Worm (Caenorhabditis elegans) whole organism, L4 larva: Measurements from ENCODE around the gene hda-5.

ENCODE experiments used
- D1046.2 ChIP-seq: fragments of 200-800 bp; sonication (Bioruptor generic); IDR thresholded peaks from 2 replicates; pipeline ENCODE4 v1.3.6; 2022; ENCODE audit warnings: missing genetic modification characterization, missing compliant biosample characterization
- F26F4.8 ChIP-seq: fragments of 200-800 bp; sonication (Bioruptor generic); conservative IDR thresholded peaks from 2 replicates; pipeline ENCODE4 v1.3.6; 2022; ENCODE audit warnings: missing genetic modification characterization, missing compliant biosample characterization
- F37D6.2 ChIP-seq: sonication (generic microtip); optimal IDR thresholded peaks from 2 replicates; lab custom pipeline; 2016; ENCODE audit warnings: mild to moderate bottlenecking, missing genetic modification characterization, missing compliant biosample characterization
- F44E2.7 ChIP-seq: fragments of 200-800 bp; sonication (Bioruptor generic); IDR thresholded peaks from 2 replicates; pipeline ENCODE4 v2.1.2; 2022; ENCODE audit warnings: missing genetic modification characterization, missing compliant biosample characterization
- Y105C5A.15 ChIP-seq: fragments of 200-800 bp; sonication (Bioruptor generic); IDR thresholded peaks from 2 replicates; pipeline ENCODE4 v1.3.6; 2022; ENCODE audit warnings: missing genetic modification characterization, missing compliant biosample characterization
- Y48G9A.11 ChIP-seq: fragments of 200-800 bp; sonication (Bioruptor generic); IDR thresholded peaks from 2 replicates; pipeline ENCODE4 v1.3.6; 2022; ENCODE audit warnings: missing genetic modification reagents, missing genetic modification characterization, missing compliant biosample characterization
- ZK337.2 ChIP-seq: fragments of 200-800 bp; sonication (Bioruptor generic); IDR thresholded peaks from 2 replicates; pipeline ENCODE4 v1.3.6; 2022; ENCODE audit warnings: missing genetic modification reagents, missing genetic modification characterization, missing compliant biosample characterization
- ZK546.5 ChIP-seq, 2 experiments: sonication (generic microtip); optimal IDR thresholded peaks; 2 replicates each; lab custom pipeline; 2017; ENCODE audit warnings: missing biosample characterization in 2 of 2, missing genetic modification characterization in 2 of 2
- aha-1 ChIP-seq: fragments of 150-350 bp; peaks from one replicate; lab custom pipeline; 2014; ENCODE audit warnings: missing biosample characterization, missing genetic modification characterization
- arid-1 ChIP-seq: fragments of 200-800 bp; sonication (Bioruptor generic); conservative IDR thresholded peaks from 2 replicates; pipeline ENCODE4 v1.3.6; 2022; ENCODE audit warnings: missing genetic modification reagents, missing genetic modification characterization, missing compliant biosample characterization
- attf-4 ChIP-seq: sonication (generic microtip); optimal IDR thresholded peaks from 3 replicates; lab custom pipeline; 2017; ENCODE audit warnings: missing biosample characterization, missing genetic modification characterization
- ceh-82 ChIP-seq: sonication (generic microtip); optimal IDR thresholded peaks from 2 replicates; lab custom pipeline; 2017; ENCODE audit warnings: missing biosample characterization, missing genetic modification characterization
- cey-2 ChIP-seq: sonication (generic microtip); optimal IDR thresholded peaks from 3 replicates; lab custom pipeline; 2017; ENCODE audit warnings: missing genetic modification characterization, mild to moderate bottlenecking, missing compliant biosample characterization, antibody characterized with exemption, borderline replicate concordance; ENCODE audit not compliant: insufficient read depth
- daf-12 ChIP-seq: fragments of 150-350 bp; optimal IDR thresholded peaks from 2 replicates; lab custom pipeline; 2014; ENCODE audit warnings: missing biosample characterization, missing genetic modification reagents, missing genetic modification characterization
- daf-16 ChIP-seq, 3 experiments: sonication (generic microtip); optimal IDR thresholded peaks; 2 replicates each; lab custom pipeline; 2016 to 2017; ENCODE audit warnings: missing genetic modification characterization in 3 of 3, missing genetic modification reagents in 3 of 3, mild to moderate bottlenecking in 2 of 3, missing compliant biosample characterization in 2 of 3, missing biosample characterization in 1 of 3, moderate library complexity in 1 of 3
- duxl-1 ChIP-seq: sonication (generic microtip); optimal IDR thresholded peaks from 2 replicates; lab custom pipeline; 2016; ENCODE audit warnings: mild to moderate bottlenecking, missing genetic modification characterization, moderate library complexity, missing compliant biosample characterization; ENCODE audit not compliant: poor library complexity
- dve-1 ChIP-seq: sonication (generic microtip); optimal IDR thresholded peaks from 2 replicates; lab custom pipeline; 2017; ENCODE audit warnings: antibody characterized with exemption, mild to moderate bottlenecking, missing genetic modification characterization, missing compliant biosample characterization; ENCODE audit not compliant: insufficient read depth
- egl-27 ChIP-seq: sonication (generic microtip); optimal IDR thresholded peaks from 3 replicates; lab custom pipeline; 2017; ENCODE audit warnings: missing biosample characterization, missing genetic modification reagents, missing genetic modification characterization
- fkh-10 ChIP-seq: fragments of 150-350 bp; optimal IDR thresholded peaks from 2 replicates; lab custom pipeline; 2014; ENCODE audit warnings: missing biosample characterization, missing genetic modification reagents, missing genetic modification characterization
- hif-1 ChIP-seq, 2 experiments: sonication (generic microtip); optimal IDR thresholded peaks; 2 replicates each; lab custom pipeline; 2016 to 2017; ENCODE audit warnings: missing compliant biosample characterization in 2 of 2, missing genetic modification characterization in 2 of 2, missing genetic modification reagents in 2 of 2, missing genotype in 2 of 2, mild to moderate bottlenecking in 1 of 2
- lim-7 ChIP-seq: fragments of 200-800 bp; sonication (Bioruptor generic); IDR thresholded peaks from 2 replicates; pipeline ENCODE4 v1.3.6; 2022; ENCODE audit warnings: missing genetic modification characterization, missing compliant biosample characterization
- lin-1 ChIP-seq: fragments of 200-800 bp; sonication (Bioruptor generic); IDR thresholded peaks from 2 replicates; pipeline ENCODE4 v1.3.6; 2022; ENCODE audit warnings: missing genetic modification reagents, missing genetic modification characterization, missing compliant biosample characterization
- lin-13 ChIP-seq: fragments of 150-350 bp; optimal IDR thresholded peaks from 2 replicates; lab custom pipeline; 2014; ENCODE audit warnings: missing biosample characterization, missing genetic modification reagents, missing genetic modification characterization
- lir-3 ChIP-seq: sonication (generic microtip); optimal IDR thresholded peaks from 2 replicates; lab custom pipeline; 2016; ENCODE audit warnings: mild to moderate bottlenecking, missing genetic modification characterization, missing compliant biosample characterization
- lsy-2 ChIP-seq, 2 experiments: fragments of 150-350 bp in 1 of 2; sonication (generic microtip) in 1 of 2; optimal IDR thresholded peaks; 2 replicates each; lab custom pipeline; 2014 to 2017; ENCODE audit warnings: missing biosample characterization in 2 of 2, missing genetic modification characterization in 2 of 2
- madf-5 ChIP-seq, 2 experiments: fragments of 200-800 bp; sonication (Bioruptor generic); IDR thresholded peaks; 2 replicates each; pipeline ENCODE4 v1.3.6; 2022; ENCODE audit warnings: missing compliant biosample characterization in 2 of 2, missing genetic modification characterization in 2 of 2
- madf-9 ChIP-seq: fragments of 200-800 bp; sonication (Bioruptor generic); conservative IDR thresholded peaks from 2 replicates; pipeline ENCODE4 v1.3.6; 2022; ENCODE audit warnings: missing genetic modification reagents, missing genetic modification characterization, missing compliant biosample characterization
- mdt-29 ChIP-seq: fragments of 200-800 bp; sonication (Bioruptor generic); IDR thresholded peaks from 2 replicates; pipeline ENCODE4 v1.3.6; 2022; ENCODE audit warnings: missing genetic modification reagents, missing genetic modification characterization, missing compliant biosample characterization
- mep-1 ChIP-seq: fragments of 150-350 bp; sonication (generic microtip); optimal IDR thresholded peaks from 3 replicates; lab custom pipeline; 2014; ENCODE audit warnings: missing biosample characterization, missing genetic modification characterization
- mes-2 ChIP-seq: sonication (generic microtip); optimal IDR thresholded peaks from 2 replicates; lab custom pipeline; 2016; ENCODE audit warnings: missing genotype, mild to moderate bottlenecking, missing genetic modification characterization, missing compliant biosample characterization; ENCODE audit not compliant: poor library complexity, severe bottlenecking
- nhr-10 ChIP-seq: fragments of 150-350 bp; optimal IDR thresholded peaks from 2 replicates; lab custom pipeline; 2014; ENCODE audit warnings: missing biosample characterization, missing genetic modification characterization
- nhr-237 ChIP-seq: sonication (generic microtip); optimal IDR thresholded peaks from 2 replicates; lab custom pipeline; 2017; ENCODE audit warnings: missing biosample characterization, missing genetic modification characterization
- nhr-28 ChIP-seq: fragments of 150-350 bp; optimal IDR thresholded peaks from 2 replicates; lab custom pipeline; 2014; ENCODE audit warnings: missing biosample characterization, missing genetic modification characterization
- nhr-48 ChIP-seq: sonication (generic microtip); optimal IDR thresholded peaks from 2 replicates; lab custom pipeline; 2016; ENCODE audit warnings: mild to moderate bottlenecking, missing genetic modification characterization, missing compliant biosample characterization
- nhr-77 ChIP-seq: fragments of 150-350 bp; optimal IDR thresholded peaks from 2 replicates; lab custom pipeline; 2014; ENCODE audit warnings: missing biosample characterization, missing genetic modification characterization
- pha-4 ChIP-seq, 2 experiments: fragments of 150-350 bp in 1 of 2; fragments of 200-800 bp in 1 of 2; sonication (Bioruptor generic) in 1 of 2; IDR thresholded peaks in 1 of 2; optimal IDR thresholded peaks in 1 of 2; 2 replicates each; pipeline versions ENCODE4 v1.3.6 to Lab custom; 2014 to 2022; ENCODE audit warnings: missing genetic modification characterization in 2 of 2, missing genetic modification reagents in 2 of 2, missing biosample characterization in 1 of 2, missing compliant biosample characterization in 1 of 2
- php-3 ChIP-seq: fragments of 200-800 bp; sonication (Bioruptor generic); IDR thresholded peaks from 2 replicates; pipeline ENCODE4 v1.3.6; 2022; ENCODE audit warnings: missing genetic modification reagents, missing genetic modification characterization, missing compliant biosample characterization
- pqm-1 ChIP-seq: sonication (generic microtip); optimal IDR thresholded peaks from 2 replicates; lab custom pipeline; 2017; ENCODE audit warnings: missing biosample characterization, missing genetic modification characterization
- saeg-2 ChIP-seq: fragments of 200-800 bp; sonication (Bioruptor generic); IDR thresholded peaks from 2 replicates; pipeline ENCODE4 v1.3.6; 2022; ENCODE audit warnings: missing genetic modification reagents, missing genetic modification characterization, missing compliant biosample characterization
- sdz-12 ChIP-seq: fragments of 200-800 bp; sonication (Bioruptor generic); optimal IDR thresholded peaks from 2 replicates; lab custom pipeline; 2018; ENCODE audit warnings: mild to moderate bottlenecking, missing genetic modification characterization, missing compliant biosample characterization
- skn-1 ChIP-seq: fragments of 150-350 bp; optimal IDR thresholded peaks from 2 replicates; lab custom pipeline; 2014; ENCODE audit warnings: missing biosample characterization, missing genetic modification characterization
- snpc-4 ChIP-seq: fragments of 150-350 bp; optimal IDR thresholded peaks from 2 replicates; lab custom pipeline; 2014; ENCODE audit warnings: missing biosample characterization, missing genetic modification characterization
- spr-1 ChIP-seq: sonication (generic microtip); optimal IDR thresholded peaks from 2 replicates; lab custom pipeline; 2016; ENCODE audit warnings: mild to moderate bottlenecking, missing genetic modification characterization, missing compliant biosample characterization
- tag-97 ChIP-seq: fragments of 200-800 bp; sonication (Bioruptor generic); IDR thresholded peaks from 2 replicates; pipeline ENCODE4 v1.3.6; 2022; ENCODE audit warnings: missing genetic modification characterization, missing compliant biosample characterization
- unc-62 ChIP-seq, 3 experiments: fragments of 150-350 bp in 1 of 3; sonication (generic microtip); optimal IDR thresholded peaks in 2 of 3; peaks in 1 of 3; 1 replicate in 1 of 3; 2 replicates in 2 of 3; lab custom pipeline; 2014 to 2017; ENCODE audit warnings: missing biosample characterization in 3 of 3, missing genetic modification characterization in 3 of 3, missing genetic modification reagents in 3 of 3, missing genotype in 1 of 3
- vab-7 ChIP-seq: fragments of 200-800 bp; sonication (Bioruptor generic); IDR thresholded peaks from 2 replicates; pipeline ENCODE4 v1.3.6; 2022; ENCODE audit warnings: missing genetic modification reagents, missing genetic modification characterization, missing compliant biosample characterization
- zip-11 ChIP-seq: fragments of 200-800 bp; sonication (Bioruptor generic); IDR thresholded peaks from 2 replicates; pipeline ENCODE4 v1.3.6; 2022; ENCODE audit warnings: missing genetic modification characterization, missing compliant biosample characterization
- ztf-7 ChIP-seq: fragments of 150-350 bp; optimal IDR thresholded peaks from 2 replicates; lab custom pipeline; 2014; ENCODE audit warnings: missing biosample characterization, missing genetic modification characterization

Gene hda-5

DNA sequence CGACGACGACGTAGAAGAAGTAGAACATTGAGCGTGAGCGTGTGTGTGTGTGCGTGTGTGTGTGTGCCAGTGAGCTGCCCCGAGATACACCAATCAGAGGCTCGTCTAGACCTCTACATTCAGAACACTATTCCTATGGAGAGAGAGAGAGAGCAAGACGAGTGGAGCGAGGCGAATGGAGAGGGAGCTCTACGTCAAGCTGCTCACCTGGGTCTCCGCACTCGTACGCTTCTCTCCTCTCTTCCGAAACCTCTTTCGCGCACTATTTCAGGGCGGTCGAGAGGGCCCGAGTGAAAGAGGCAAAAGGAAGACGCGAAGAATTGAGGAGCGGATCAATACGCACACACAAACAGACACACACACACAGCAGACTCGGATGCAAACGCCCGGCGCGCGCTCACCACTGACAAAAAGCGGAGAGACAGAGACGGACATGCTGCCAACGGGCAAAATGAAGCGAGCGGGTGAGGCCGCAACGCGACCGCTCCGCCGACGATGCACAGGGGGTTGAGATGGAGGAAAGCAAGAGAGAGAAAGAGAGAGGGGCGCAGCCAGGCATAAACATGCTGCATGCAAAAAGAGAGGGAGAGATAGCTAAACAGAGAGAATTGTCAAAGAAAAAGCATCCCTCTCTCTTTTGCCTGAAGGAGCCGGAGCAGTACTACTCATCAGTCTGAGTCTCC is 49.2 kb upstream of the hda-5 start (continued):
- TF ChIP-seq sdz-12 (GFP tag; lab: Kevin White, UChicago) = no peak
- no peak for TF ChIP-seq madf-5 (GFP tag; IDR thresholded peaks at IDR 0.05; lab: Robert Waterston, UW)
- TF ChIP-seq nhr-48 (tag; lab: Kevin White, UChicago) = peak; percentile 78
- TF ChIP-seq vab-7 (GFP tag; lab: Robert Waterston, UW) = no peak
- peak; percentile 51 for TF ChIP-seq lin-13 (GFP tag; lab: Kevin White, UChicago)
- peak; percentile 67 for TF ChIP-seq saeg-2 (GFP tag; lab: Robert Waterston, UW)
- peak; percentile 2 for TF ChIP-seq nhr-10
- TF ChIP-seq daf-16 (GFP tag; optimal IDR thresholded peaks at IDR 0.05; lab: Kevin White, UChicago) = peak in 1 of 2 experiments; percentile 76
- peak; percentile 58 for TF ChIP-seq daf-16 (tag; optimal IDR thresholded peaks at IDR 0.05; lab: Kevin White, UChicago)
- peak; percentile 41; the same call in 1 of the 2 replicates for TF ChIP-seq arid-1 (GFP tag; lab: Robert Waterston, UW)
- TF ChIP-seq ceh-82 (tag; lab: Kevin White, UChicago) = no peak
- peak in 1 of 2 experiments; percentile 98 for TF ChIP-seq unc-62 (GFP tag; optimal IDR thresholded peaks at IDR 0.05 in 1 of 2; lab: Kevin White, UChicago)
- no peak for TF ChIP-seq unc-62 (tag; optimal IDR thresholded peaks at IDR 0.05; lab: Kevin White, UChicago)
- TF ChIP-seq lim-7 (GFP tag; lab: Robert Waterston, UW) = no peak
- no peak for TF ChIP-seq daf-12 (tag; lab: Kevin White, UChicago)
- TF ChIP-seq nhr-28 = peak; percentile 33
- TF ChIP-seq tag-97 (GFP tag; lab: Robert Waterston, UW) = no peak
- TF ChIP-seq lsy-2 (tag; optimal IDR thresholded peaks at IDR 0.05; lab: Kevin White, UChicago) = peak; percentile 66 to 67
- no peak for TF ChIP-seq zip-11 (GFP tag; lab: Robert Waterston, UW)
- TF ChIP-seq pqm-1 = peak; percentile 10
- 0 out of 2 replicates have a peak, but pooled peaks have one; percentile 27 for TF ChIP-seq php-3 (GFP tag; lab: Robert Waterston, UW)
- no peak for TF ChIP-seq duxl-1 (tag; lab: Kevin White, UChicago)
- no peak for TF ChIP-seq nhr-237 (tag; lab: Kevin White, UChicago)
- TF ChIP-seq snpc-4 (tag; lab: Kevin White, UChicago) = no peak
- peak; percentile 90 for TF ChIP-seq mep-1 (tag; lab: Kevin White, UChicago)
- TF ChIP-seq Y48G9A.11 (GFP tag; lab: Robert Waterston, UW) = no peak
- peak; percentile 3 for TF ChIP-seq nhr-77 (tag; lab: Kevin White, UChicago)
- peak; percentile 87 for TF ChIP-seq fkh-10 (GFP tag; lab: Kevin White, UChicago)
- TF ChIP-seq spr-1 = peak; percentile 88
- TF ChIP-seq hif-1 (tag; optimal IDR thresholded peaks at IDR 0.05; lab: Kevin White, UChicago) = peak; percentile 20 to 83
- TF ChIP-seq madf-9 (GFP tag; lab: Robert Waterston, UW) = peak; percentile 73; the same call in 1 of the 2 replicates
- no peak for TF ChIP-seq cey-2 (tag; lab: Kevin White, UChicago)
- TF ChIP-seq ztf-7 (tag; lab: Kevin White, UChicago) = no peak
- no peak for TF ChIP-seq Y105C5A.15 (GFP tag; lab: Robert Waterston, UW)
- peak; percentile 24; the same call in 1 of the 2 replicates for TF ChIP-seq lin-1 (GFP tag; lab: Robert Waterston, UW)
- no peak for TF ChIP-seq F26F4.8
- TF ChIP-seq D1046.2 (GFP tag; lab: Robert Waterston, UW) = no peak
- TF ChIP-seq ZK546.5 (tag; optimal IDR thresholded peaks at IDR 0.05; lab: Kevin White, UChicago) = peak in 1 of 2 experiments; percentile 50
- TF ChIP-seq mdt-29 (GFP tag; lab: Robert Waterston, UW) = peak; percentile 68; the same call in 1 of the 2 replicates
- no peak for TF ChIP-seq egl-27 (tag; lab: Kevin White, UChicago)
- peak; percentile 57 for TF ChIP-seq dve-1 (tag; lab: Kevin White, UChicago)
- TF ChIP-seq ZK337.2 (GFP tag; lab: Robert Waterston, UW) = no peak
- TF ChIP-seq attf-4 (tag; lab: Kevin White, UChicago) = peak; percentile 8
- TF ChIP-seq F37D6.2 = peak; percentile 92
- no peak for TF ChIP-seq skn-1 (tag; lab: Kevin White, UChicago)
- TF ChIP-seq pha-4 (GFP tag; IDR thresholded peaks at IDR 0.05; lab: Robert Waterston, UW) = peak; percentile 67
- no peak for TF ChIP-seq pha-4 (tag; optimal IDR thresholded peaks at IDR 0.05; lab: Kevin White, UChicago)
- peak; percentile 58 for TF ChIP-seq mes-2
- TF ChIP-seq aha-1 (tag; lab: Kevin White, UChicago) = peak; percentile 96
- no peak for TF ChIP-seq F44E2.7 (GFP tag; lab: Robert Waterston, UW)
- peak; percentile 58 for TF ChIP-seq lir-3 (tag; lab: Kevin White, UChicago)
